Fruit fly (Drosophila melanogaster) whole organism, embryonic: ENCODE data around the gene scpr-A.

Experiments used
- ATbp ChIP-seq: fragments of 200-800 bp; sonication (Bioruptor generic); optimal IDR thresholded peaks from 2 replicates; lab custom pipeline; 2017; ENCODE audit warnings: missing biosample characterization, mild to moderate bottlenecking, missing genetic modification characterization, missing genetic modification reagents
- Atf6 ChIP-seq: fragments of 200-800 bp; sonication (Bioruptor generic); IDR thresholded peaks from 2 replicates; pipeline ENCODE4 v1.3.6; 2022; ENCODE audit warnings: missing biosample characterization, missing genetic modification characterization
- Bgb ChIP-seq: fragments of 200-800 bp; sonication (Bioruptor generic); IDR thresholded peaks from 2 replicates; pipeline ENCODE4 v1.3.6; 2022; ENCODE audit warnings: missing biosample characterization, missing genetic modification characterization; ENCODE audit not compliant: partially characterized antibody
- CG10366 ChIP-seq: fragments of 200-800 bp; sonication (Bioruptor generic); IDR thresholded peaks from 2 replicates; pipeline ENCODE4 v1.3.6; 2022; ENCODE audit warnings: missing biosample characterization, missing genetic modification characterization
- CG12236 ChIP-seq: fragments of 200-800 bp; sonication (Bioruptor generic); optimal IDR thresholded peaks from 2 replicates; lab custom pipeline; 2016; ENCODE audit warnings: missing biosample characterization, missing genetic modification characterization
- CG12942 ChIP-seq: fragments of 200-800 bp; sonication (Bioruptor generic); optimal IDR thresholded peaks from 3 replicates; lab custom pipeline; 2016; ENCODE audit warnings: missing biosample characterization, missing genetic modification characterization
- CG17328 ChIP-seq: fragments of 200-800 bp; sonication (Bioruptor generic); IDR thresholded peaks from 2 replicates; pipeline ENCODE4 v1.3.6; 2022; ENCODE audit warnings: missing biosample characterization, missing genetic modification characterization
- CG17361 ChIP-seq: fragments of 200-800 bp; sonication (Bioruptor generic); IDR thresholded peaks from 3 replicates; pipeline ENCODE4 v1.3.6; 2022; ENCODE audit warnings: missing biosample characterization, missing genetic modification characterization
- CG18619 ChIP-seq: fragments of 200-800 bp; sonication (Bioruptor generic); optimal IDR thresholded peaks from 3 replicates; lab custom pipeline; 2017; ENCODE audit warnings: missing biosample characterization, mild to moderate bottlenecking, missing genetic modification characterization
- CG2712 ChIP-seq: fragments of 200-800 bp; optimal IDR thresholded peaks from 3 replicates; lab custom pipeline; 2019; ENCODE audit warnings: missing biosample characterization, mild to moderate bottlenecking, missing genetic modification characterization, moderate library complexity
- CG30431 ChIP-seq: fragments of 200-800 bp; sonication (Bioruptor generic); optimal IDR thresholded peaks from 2 replicates; lab custom pipeline; 2017; ENCODE audit warnings: missing biosample characterization, missing genetic modification characterization
- CG33213 ChIP-seq: fragments of 200-800 bp; sonication (Bioruptor generic); optimal IDR thresholded peaks from 3 replicates; lab custom pipeline; 2016; ENCODE audit warnings: missing biosample characterization, missing genetic modification characterization
- CG4617 ChIP-seq: fragments of 200-800 bp; sonication (Bioruptor generic); optimal IDR thresholded peaks from 3 replicates; lab custom pipeline; 2016; ENCODE audit warnings: missing biosample characterization, missing genetic modification characterization, borderline replicate concordance
- CG5953 ChIP-seq: fragments of 200-800 bp; sonication (Bioruptor generic); IDR thresholded peaks from 2 replicates; pipeline ENCODE4 v1.3.6; 2022; ENCODE audit warnings: missing biosample characterization, missing genetic modification characterization
- CG7271 ChIP-seq: fragments of 200-800 bp; sonication (Bioruptor generic); optimal IDR thresholded peaks from 2 replicates; lab custom pipeline; 2018; ENCODE audit warnings: missing biosample characterization, mild to moderate bottlenecking, missing genetic modification characterization, moderate library complexity
- CG7839 ChIP-seq: fragments of 200-800 bp; sonication (Bioruptor generic); optimal IDR thresholded peaks from 3 replicates; lab custom pipeline; 2018; ENCODE audit warnings: missing biosample characterization, mild to moderate bottlenecking, missing genetic modification characterization, moderate library complexity
- CG8290 ChIP-seq, 3 experiments: fragments of 200-800 bp; sonication (Bioruptor generic); optimal IDR thresholded peaks; 2 replicates each; lab custom pipeline; 2016 to 2019; ENCODE audit warnings: missing biosample characterization in 3 of 3, missing genetic modification characterization in 3 of 3, mild to moderate bottlenecking in 2 of 3, moderate library complexity in 1 of 3
- CG9609 ChIP-seq: fragments of 200-800 bp; sonication (Bioruptor generic); optimal IDR thresholded peaks from 3 replicates; lab custom pipeline; 2016; ENCODE audit warnings: missing biosample characterization, missing genetic modification characterization
- CTCF ChIP-seq: fragments of 200-800 bp; sonication (Bioruptor generic); optimal IDR thresholded peaks from 2 replicates; lab custom pipeline; 2017; ENCODE audit warnings: missing biosample characterization, mild to moderate bottlenecking, missing genetic modification characterization, moderate library complexity
- Dip3 ChIP-seq: fragments of 200-800 bp; sonication (Bioruptor generic); optimal IDR thresholded peaks from 3 replicates; lab custom pipeline; 2016; ENCODE audit warnings: missing biosample characterization, missing genetic modification characterization
- Doc3 ChIP-seq: fragments of 200-800 bp; sonication (Bioruptor generic); IDR thresholded peaks from 3 replicates; pipeline ENCODE4 v1.3.6; 2022; ENCODE audit warnings: missing biosample characterization, missing genetic modification characterization; ENCODE audit not compliant: partially characterized antibody
- Ets97D ChIP-seq: fragments of 200-800 bp; sonication (Bioruptor generic); optimal IDR thresholded peaks from 3 replicates; lab custom pipeline; 2016; ENCODE audit warnings: missing biosample characterization, missing genetic modification characterization
- HmgZ ChIP-seq: fragments of 200-800 bp; sonication (Bioruptor generic); optimal IDR thresholded peaks from 2 replicates; lab custom pipeline; 2018; ENCODE audit warnings: missing biosample characterization, mild to moderate bottlenecking, missing genetic modification characterization
- Med ChIP-seq: fragments of 200-800 bp; sonication (Bioruptor generic); peaks from one replicate; lab custom pipeline; 2016; ENCODE audit warnings: missing biosample characterization, missing genetic modification characterization, mild to moderate bottlenecking, inconsistent platforms, moderate library complexity
- Nf-YA ChIP-seq: fragments of 200-800 bp; sonication (Bioruptor generic); IDR thresholded peaks from 2 replicates; pipeline ENCODE4 v1.3.6; 2022; ENCODE audit warnings: missing biosample characterization, missing genetic modification characterization
- Optix ChIP-seq: fragments of 200-800 bp; sonication (Bioruptor generic); IDR thresholded peaks from 3 replicates; pipeline ENCODE4 v1.3.6; 2022; ENCODE audit warnings: missing biosample characterization, missing genetic modification characterization
- Pdp1 ChIP-seq, 2 experiments: fragments of 200-800 bp; sonication (Bioruptor generic); optimal IDR thresholded peaks; 3 replicates each; lab custom pipeline; 2016; ENCODE audit warnings: missing biosample characterization in 2 of 2, missing genetic modification characterization in 2 of 2, mild to moderate bottlenecking in 1 of 2, moderate library complexity in 1 of 2
- Poxn ChIP-seq: fragments of 200-800 bp; sonication (Bioruptor generic); IDR thresholded peaks from 2 replicates; pipeline ENCODE4 v1.3.6; 2022; ENCODE audit warnings: missing biosample characterization, missing genetic modification characterization
- Scr ChIP-seq: fragments of 200-800 bp; sonication (Bioruptor generic); IDR thresholded peaks from 2 replicates; pipeline ENCODE4 v1.3.6; 2022; ENCODE audit warnings: missing biosample characterization, missing genetic modification characterization; ENCODE audit not compliant: partially characterized antibody
- Vsx1 ChIP-seq: fragments of 200-800 bp; sonication (Bioruptor generic); optimal IDR thresholded peaks from 2 replicates; lab custom pipeline; 2017; ENCODE audit warnings: missing biosample characterization, mild to moderate bottlenecking, missing genetic modification characterization, missing genetic modification reagents
- ab ChIP-seq: fragments of 200-800 bp; sonication (Bioruptor generic); optimal IDR thresholded peaks from 2 replicates; lab custom pipeline; 2016; ENCODE audit warnings: missing biosample characterization, missing genetic modification characterization
- amos ChIP-seq: fragments of 200-800 bp; sonication (Bioruptor generic); IDR thresholded peaks from 2 replicates; pipeline ENCODE4 v1.3.6; 2022; ENCODE audit warnings: missing biosample characterization, missing genetic modification characterization; ENCODE audit not compliant: partially characterized antibody
- ase ChIP-seq: fragments of 200-800 bp; sonication (Bioruptor generic); IDR thresholded peaks from 3 replicates; pipeline ENCODE4 v1.3.6; 2022; ENCODE audit warnings: missing biosample characterization, missing genetic modification characterization
- dmrt99B ChIP-seq: fragments of 200-800 bp; sonication (Bioruptor generic); optimal IDR thresholded peaks from 2 replicates; lab custom pipeline; 2018; ENCODE audit warnings: missing biosample characterization, mild to moderate bottlenecking, missing genetic modification characterization, moderate library complexity
- eve ChIP-seq, 2 experiments: fragments of >200 bp; optimal IDR thresholded peaks; 2 replicates each; lab custom pipeline; 2017; ENCODE audit warnings: missing biosample characterization in 2 of 2, missing genetic modification characterization in 2 of 2
- fd96Cb ChIP-seq: fragments of 200-800 bp; sonication (Bioruptor generic); optimal IDR thresholded peaks from 2 replicates; lab custom pipeline; 2018; ENCODE audit warnings: missing biosample characterization, mild to moderate bottlenecking, missing genetic modification characterization, moderate library complexity
- grau ChIP-seq: fragments of 200-800 bp; optimal IDR thresholded peaks from 3 replicates; lab custom pipeline; 2019; ENCODE audit warnings: missing biosample characterization, mild to moderate bottlenecking, missing genetic modification characterization, moderate library complexity
- hbn ChIP-seq: fragments of 200-800 bp; sonication (Bioruptor generic); IDR thresholded peaks from 2 replicates; pipeline ENCODE4 v1.3.6; 2022; ENCODE audit warnings: missing biosample characterization, missing genetic modification characterization; ENCODE audit not compliant: partially characterized antibody
- insv ChIP-seq, 2 experiments: fragments of 200-800 bp; sonication (Bioruptor generic); optimal IDR thresholded peaks; 3 replicates each; lab custom pipeline; 2016 to 2018; ENCODE audit warnings: missing biosample characterization in 2 of 2, missing genetic modification characterization in 2 of 2
- lab ChIP-seq: fragments of 200-800 bp; sonication (Bioruptor generic); optimal IDR thresholded peaks from 3 replicates; lab custom pipeline; 2017; ENCODE audit warnings: missing biosample characterization, missing genetic modification characterization, mild to moderate bottlenecking, moderate library complexity, missing genetic modification reagents
- nom ChIP-seq: fragments of 200-800 bp; sonication (Bioruptor generic); optimal IDR thresholded peaks from 2 replicates; lab custom pipeline; 2017; ENCODE audit warnings: missing biosample characterization, missing genetic modification characterization, mild to moderate bottlenecking, moderate library complexity, missing genetic modification reagents
- otp ChIP-seq: fragments of 200-800 bp; sonication (Bioruptor generic); IDR thresholded peaks from 3 replicates; pipeline ENCODE4, ENCODE4 v1.3.6; 2022; ENCODE audit warnings: missing biosample characterization, missing genetic modification characterization
- repo ChIP-seq: fragments of 200-800 bp; sonication (Bioruptor generic); optimal IDR thresholded peaks from 2 replicates; lab custom pipeline; 2016; ENCODE audit warnings: missing biosample characterization, missing genetic modification characterization
- sc ChIP-seq, 3 experiments: fragments of >200 bp in 2 of 3; fragments of 200-800 bp in 1 of 3; sonication (Bioruptor generic) in 1 of 3; optimal IDR thresholded peaks; 2 replicates in 2 of 3; 3 replicates in 1 of 3; lab custom pipeline; 2017; ENCODE audit warnings: mild to moderate bottlenecking in 1 of 3, missing biosample characterization in 1 of 3, missing genetic modification characterization in 1 of 3, missing genetic modification reagents in 1 of 3
- seq ChIP-seq: fragments of 200-800 bp; sonication (Bioruptor generic); IDR thresholded peaks from 2 replicates; pipeline ENCODE4 v1.3.6; 2022; ENCODE audit warnings: missing biosample characterization, missing genetic modification characterization
- shn ChIP-seq: fragments of 200-800 bp; sonication (Bioruptor generic); optimal IDR thresholded peaks from 3 replicates; lab custom pipeline; 2016; ENCODE audit warnings: missing biosample characterization, missing genetic modification characterization
- sim ChIP-seq: fragments of 200-800 bp; sonication (Bioruptor generic); IDR thresholded peaks from 2 replicates; pipeline ENCODE4 v1.3.6; 2022; ENCODE audit warnings: missing biosample characterization, missing genetic modification characterization
- trh ChIP-seq: fragments of 200-800 bp; sonication (Bioruptor generic); optimal IDR thresholded peaks from 2 replicates; lab custom pipeline; 2016; ENCODE audit warnings: missing biosample characterization, missing genetic modification characterization
- ttk ChIP-seq: fragments of 200-800 bp; sonication (Bioruptor generic); IDR thresholded peaks from 2 replicates; pipeline ENCODE4 v2.1.2; 2022; ENCODE audit warnings: missing biosample characterization, missing genetic modification characterization

Gene scpr-A

DNA sequence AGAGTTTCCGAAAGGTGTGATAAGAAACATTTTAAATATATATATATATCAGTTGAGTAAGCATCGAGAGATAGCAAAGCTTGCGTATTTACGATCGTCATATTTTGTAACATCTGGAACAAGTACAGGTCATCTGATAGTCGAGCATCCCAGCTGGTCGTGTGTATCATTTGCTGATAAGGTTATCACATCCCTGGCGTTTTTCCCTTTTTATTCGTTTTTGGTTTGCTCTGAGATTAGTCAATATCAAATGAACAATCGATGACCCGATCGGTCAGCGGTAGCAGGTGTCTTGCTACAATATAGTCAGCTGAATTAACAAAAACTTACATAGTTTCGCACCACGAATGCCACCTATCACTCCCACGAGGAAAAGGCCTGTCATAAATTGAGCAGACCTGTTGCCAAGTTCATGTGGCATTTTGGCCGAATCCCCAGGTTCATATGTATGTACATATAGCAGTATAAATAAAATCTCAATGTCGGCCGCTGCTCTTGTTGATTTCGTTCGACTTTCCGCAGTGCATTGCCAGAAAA lies 40.0 kb upstream of the scpr-A start (continued):
- TF ChIP-seq nom (GFP tag; lab: Kevin White, UChicago) (no peak), insv (GFP tag; optimal IDR thresholded peaks at IDR 0.05; lab: Kevin White, UChicago) (no peak), CG12236 (GFP tag; lab: Kevin White, UChicago) (no peak), shn (GFP tag; lab: Kevin White, UChicago) (no peak), seq (peak; percentile 48; the same call in 1 of the 2 replicates), Doc3 (no peak), Dip3 (GFP tag; lab: Kevin White, UChicago) (peak; percentile 39), otp (GFP tag; lab: Robert Waterston, UW) (no peak), Poxn (GFP tag; lab: Robert Waterston, UW) (no peak), ttk (GFP tag; lab: Robert Waterston, UW) (peak; percentile 52), CG7271 (tag; lab: Kevin White, UChicago) (no peak), CG9609 (GFP tag; lab: Kevin White, UChicago) (no peak), CG5953 (no peak), lab (GFP tag; lab: Kevin White, UChicago) (peak; percentile 81), CG17361 (GFP tag; lab: Robert Waterston, UW) (no peak; the same call in 2 of the 3 replicates), hbn (GFP tag; lab: Robert Waterston, UW) (no peak), CTCF (GFP tag; lab: Kevin White, UChicago) (no peak), Optix (GFP tag; lab: Robert Waterston, UW) (0 out of 3 replicates have a peak, but pooled peaks have one; percentile 5), repo (GFP tag; lab: Kevin White, UChicago) (no peak), sc (optimal IDR thresholded peaks at IDR 0.05; lab: Kevin White, UChicago) (no peak), sc (GFP tag; optimal IDR thresholded peaks at IDR 0.05; lab: Kevin White, UChicago) (peak; percentile 18), Scr (GFP tag; lab: Robert Waterston, UW) (no peak), CG12942 (GFP tag; lab: Kevin White, UChicago) (peak; percentile 38), CG10366 (GFP tag; lab: Robert Waterston, UW) (peak; percentile 67), Nf-YA (GFP tag; lab: Robert Waterston, UW) (no peak), grau (tag; lab: Kevin White, UChicago) (peak; percentile 79), ab (GFP tag; lab: Kevin White, UChicago) (no peak), ATbp (no peak), CG33213 (GFP tag; lab: Kevin White, UChicago) (no peak), trh (GFP tag; lab: Kevin White, UChicago) (no peak)

DNA sequence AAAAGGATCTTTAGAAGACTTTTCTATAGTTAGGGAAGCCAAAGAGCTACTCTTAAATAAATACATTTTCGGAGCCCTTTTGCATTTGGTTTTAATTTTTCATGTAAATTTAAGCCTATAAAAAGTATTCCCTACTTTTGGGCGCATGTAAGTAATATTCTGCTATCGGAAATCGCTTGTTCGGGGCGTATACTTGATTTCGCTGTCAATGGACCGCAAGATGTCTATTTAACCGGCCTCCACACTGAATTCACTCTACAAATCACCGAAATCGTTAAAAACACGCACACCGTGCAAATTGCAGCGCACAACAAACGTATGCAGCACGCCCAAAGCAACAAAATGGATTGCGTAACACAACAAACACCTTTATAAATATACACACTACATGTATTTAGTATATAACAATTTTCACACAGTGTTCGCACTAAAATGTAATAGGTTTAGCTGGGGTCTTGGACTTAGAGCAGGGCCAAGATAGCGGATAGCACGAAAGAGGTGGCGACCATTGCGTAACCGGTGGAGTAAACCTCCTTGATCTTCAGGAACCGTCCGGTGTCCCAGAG lies 32.1 kb upstream of the scpr-A start:
- TF ChIP-seq Vsx1 (GFP tag; lab: Kevin White, UChicago) (no peak), CTCF (GFP tag; lab: Kevin White, UChicago) (peak; percentile 53), sim (no peak), amos (GFP tag; lab: Robert Waterston, UW) (peak; percentile 2; the same call in 1 of the 2 replicates), Bgb (GFP tag; lab: Robert Waterston, UW) (peak; percentile 34; the same call in 1 of the 2 replicates), dmrt99B (no peak), CG4617 (GFP tag; lab: Kevin White, UChicago) (no peak), HmgZ (tag; lab: Kevin White, UChicago) (peak; percentile 39), eve (GFP tag; optimal IDR thresholded peaks at IDR 0.05; lab: Kevin White, UChicago) (no peak), Ets97D (GFP tag; lab: Kevin White, UChicago) (peak; percentile 96), CG18619 (GFP tag; lab: Kevin White, UChicago) (no peak), CG7839 (tag; lab: Kevin White, UChicago) (peak; percentile 11), CG30431 (no peak), fd96Cb (tag; lab: Kevin White, UChicago) (no peak), CG2712 (tag; lab: Kevin White, UChicago) (no peak), CG17328 (no peak), Med (GFP tag; lab: Kevin White, UChicago) (peak; percentile 94), CG8290 (GFP tag; optimal IDR thresholded peaks at IDR 0.05; lab: Kevin White, UChicago) (no peak), CG8290 (tag; optimal IDR thresholded peaks at IDR 0.05; lab: Kevin White, UChicago) (peak in 1 of 2 experiments; percentile 8), Pdp1 (GFP tag; optimal IDR thresholded peaks at IDR 0.05; lab: Kevin White, UChicago) (peak in 1 of 2 experiments; percentile 98), ase (GFP tag; lab: Robert Waterston, UW) (no peak), Atf6 (GFP tag; lab: Robert Waterston, UW) (0 out of 2 replicates have a peak, but pooled peaks have one; percentile 8)
